Worm (Caenorhabditis elegans) whole organism, L4 larva: Measurements from ENCODE around the gene T01C1.4.
A peak's percentile ranks its signal among the peaks of the same experiment; 100 is the strongest.

ENCODE experiments used
- F44E2.7 ChIP-seq: fragments of 200-800 bp; sonication (Bioruptor generic); IDR thresholded peaks from 2 replicates; pipeline ENCODE4 v2.1.2; 2022; ENCODE audit warnings: missing genetic modification characterization, missing compliant biosample characterization
- F49E8.2 ChIP-seq: sonication (generic microtip); optimal IDR thresholded peaks from 2 replicates; lab custom pipeline; 2016; ENCODE audit warnings: missing compliant biosample characterization, mild to moderate bottlenecking, missing genetic modification characterization, borderline replicate concordance
- R02D3.7 ChIP-seq: fragments of 150-350 bp; sonication (generic microtip); optimal IDR thresholded peaks from 3 replicates; lab custom pipeline; 2014; ENCODE audit warnings: missing biosample characterization, missing genetic modification characterization
- T20F7.1 ChIP-seq: fragments of 200-800 bp; sonication (Bioruptor generic); optimal IDR thresholded peaks from 2 replicates; lab custom pipeline; 2018; ENCODE audit warnings: mild to moderate bottlenecking, missing genetic modification characterization, missing compliant biosample characterization
- Y105C5A.15 ChIP-seq: fragments of 200-800 bp; sonication (Bioruptor generic); IDR thresholded peaks from 2 replicates; pipeline ENCODE4 v1.3.6; 2022; ENCODE audit warnings: missing genetic modification characterization, missing compliant biosample characterization
- Y48G9A.11 ChIP-seq: fragments of 200-800 bp; sonication (Bioruptor generic); IDR thresholded peaks from 2 replicates; pipeline ENCODE4 v1.3.6; 2022; ENCODE audit warnings: missing genetic modification reagents, missing genetic modification characterization, missing compliant biosample characterization
- Y75B8A.6 ChIP-seq: fragments of 200-800 bp; sonication (Bioruptor generic); IDR thresholded peaks from 2 replicates; pipeline ENCODE4 v1.3.6; 2022; ENCODE audit warnings: missing genetic modification reagents, missing genetic modification characterization, missing compliant biosample characterization
- attf-4 ChIP-seq: sonication (generic microtip); optimal IDR thresholded peaks from 3 replicates; lab custom pipeline; 2017; ENCODE audit warnings: missing biosample characterization, missing genetic modification characterization
- ceh-32 ChIP-seq: sonication (generic microtip); optimal IDR thresholded peaks from 2 replicates; lab custom pipeline; 2016; ENCODE audit warnings: mild to moderate bottlenecking, missing genetic modification characterization, missing compliant biosample characterization; ENCODE audit not compliant: poor library complexity
- ceh-44 ChIP-seq: fragments of 200-800 bp; sonication (Bioruptor generic); IDR thresholded peaks from 2 replicates; pipeline ENCODE4 v1.3.6; 2022; ENCODE audit warnings: missing genetic modification reagents, missing genetic modification characterization, missing compliant biosample characterization
- ceh-62 ChIP-seq: sonication (generic microtip); optimal IDR thresholded peaks from 2 replicates; lab custom pipeline; 2017; ENCODE audit warnings: missing biosample characterization, missing genetic modification characterization
- cey-2 ChIP-seq: sonication (generic microtip); optimal IDR thresholded peaks from 3 replicates; lab custom pipeline; 2017; ENCODE audit warnings: missing genetic modification characterization, mild to moderate bottlenecking, missing compliant biosample characterization, antibody characterized with exemption, borderline replicate concordance; ENCODE audit not compliant: insufficient read depth
- dmd-6 ChIP-seq: fragments of 200-800 bp; sonication (Bioruptor generic); IDR thresholded peaks from 2 replicates; pipeline ENCODE4 v1.3.6; 2022; ENCODE audit warnings: missing genetic modification reagents, missing genetic modification characterization, missing compliant biosample characterization
- dmd-8 ChIP-seq: fragments of 200-800 bp; sonication (Bioruptor generic); IDR thresholded peaks from 2 replicates; pipeline ENCODE4 v1.3.6; 2022; ENCODE audit warnings: missing genetic modification characterization, missing compliant biosample characterization
- dmd-9 ChIP-seq: fragments of 200-800 bp; sonication (Bioruptor generic); IDR thresholded peaks from 2 replicates; pipeline ENCODE4 v1.3.6; 2022; ENCODE audit warnings: missing genetic modification reagents, missing genetic modification characterization, missing compliant biosample characterization
- dve-1 ChIP-seq: sonication (generic microtip); optimal IDR thresholded peaks from 2 replicates; lab custom pipeline; 2017; ENCODE audit warnings: antibody characterized with exemption, mild to moderate bottlenecking, missing genetic modification characterization, missing compliant biosample characterization; ENCODE audit not compliant: insufficient read depth
- egl-27 ChIP-seq: sonication (generic microtip); optimal IDR thresholded peaks from 3 replicates; lab custom pipeline; 2017; ENCODE audit warnings: missing biosample characterization, missing genetic modification reagents, missing genetic modification characterization
- egl-43 ChIP-seq: fragments of 200-800 bp; sonication (Bioruptor generic); IDR thresholded peaks from 2 replicates; pipeline ENCODE4 v1.3.6; 2022; ENCODE audit warnings: missing genetic modification reagents, missing genetic modification characterization, missing compliant biosample characterization
- gei-8 ChIP-seq: fragments of 200-800 bp; sonication (Bioruptor generic); optimal IDR thresholded peaks from 2 replicates; lab custom pipeline; 2018; ENCODE audit warnings: mild to moderate bottlenecking, missing genetic modification characterization, missing compliant biosample characterization
- hif-1 ChIP-seq, 2 experiments: sonication (generic microtip); optimal IDR thresholded peaks; 2 replicates each; lab custom pipeline; 2016 to 2017; ENCODE audit warnings: missing compliant biosample characterization in 2 of 2, missing genetic modification characterization in 2 of 2, missing genetic modification reagents in 2 of 2, missing genotype in 2 of 2, mild to moderate bottlenecking in 1 of 2
- hlh-11 ChIP-seq: fragments of 200-800 bp; sonication (Bioruptor generic); optimal IDR thresholded peaks from 2 replicates; lab custom pipeline; 2018; ENCODE audit warnings: mild to moderate bottlenecking, missing genetic modification characterization, missing compliant biosample characterization
- hlh-30 ChIP-seq: sonication (generic microtip); optimal IDR thresholded peaks from 2 replicates; lab custom pipeline; 2017; ENCODE audit warnings: antibody characterized with exemption, mild to moderate bottlenecking, missing genetic modification characterization, missing compliant biosample characterization; ENCODE audit not compliant: insufficient read depth
- lim-7 ChIP-seq: fragments of 200-800 bp; sonication (Bioruptor generic); IDR thresholded peaks from 2 replicates; pipeline ENCODE4 v1.3.6; 2022; ENCODE audit warnings: missing genetic modification characterization, missing compliant biosample characterization
- lin-15B ChIP-seq: fragments of 150-350 bp; sonication (generic microtip); optimal IDR thresholded peaks from 3 replicates; lab custom pipeline; 2014; ENCODE audit warnings: missing biosample characterization, missing genetic modification characterization
- lin-29 ChIP-seq: fragments of 200-800 bp; sonication (Bioruptor generic); IDR thresholded peaks from 2 replicates; pipeline ENCODE4 v1.3.6; 2022; ENCODE audit warnings: missing genetic modification reagents, missing genetic modification characterization, missing compliant biosample characterization
- lir-3 ChIP-seq: sonication (generic microtip); optimal IDR thresholded peaks from 2 replicates; lab custom pipeline; 2016; ENCODE audit warnings: mild to moderate bottlenecking, missing genetic modification characterization, missing compliant biosample characterization
- lsy-2 ChIP-seq, 2 experiments: fragments of 150-350 bp in 1 of 2; sonication (generic microtip) in 1 of 2; optimal IDR thresholded peaks; 2 replicates each; lab custom pipeline; 2014 to 2017; ENCODE audit warnings: missing biosample characterization in 2 of 2, missing genetic modification characterization in 2 of 2
- madf-5 ChIP-seq, 2 experiments: fragments of 200-800 bp; sonication (Bioruptor generic); IDR thresholded peaks; 2 replicates each; pipeline ENCODE4 v1.3.6; 2022; ENCODE audit warnings: missing compliant biosample characterization in 2 of 2, missing genetic modification characterization in 2 of 2
- mdl-1 ChIP-seq, 2 experiments: fragments of 150-350 bp in 1 of 2; sonication (generic microtip) in 1 of 2; optimal IDR thresholded peaks; 2 replicates each; lab custom pipeline; 2014 to 2017; ENCODE audit warnings: missing biosample characterization in 2 of 2, missing genetic modification characterization in 2 of 2
- mep-1 ChIP-seq: fragments of 150-350 bp; sonication (generic microtip); optimal IDR thresholded peaks from 3 replicates; lab custom pipeline; 2014; ENCODE audit warnings: missing biosample characterization, missing genetic modification characterization
- mxl-2 ChIP-seq: fragments of 200-800 bp; sonication (Bioruptor generic); conservative IDR thresholded peaks from 2 replicates; pipeline ENCODE4 v1.3.6; 2022; ENCODE audit warnings: missing genetic modification reagents, missing genetic modification characterization, missing compliant biosample characterization
- mxl-3 ChIP-seq: fragments of 200-800 bp; sonication (Bioruptor generic); optimal IDR thresholded peaks from 2 replicates; lab custom pipeline; 2018; ENCODE audit warnings: mild to moderate bottlenecking, missing genetic modification characterization, missing compliant biosample characterization
- nhr-102 ChIP-seq: sonication (generic microtip); optimal IDR thresholded peaks from 2 replicates; lab custom pipeline; 2016; ENCODE audit warnings: mild to moderate bottlenecking, missing genetic modification characterization, moderate library complexity, missing compliant biosample characterization
- nhr-111 ChIP-seq: fragments of 200-800 bp; sonication (Bioruptor generic); optimal IDR thresholded peaks from 2 replicates; lab custom pipeline; 2018; ENCODE audit warnings: mild to moderate bottlenecking, missing genetic modification characterization, missing compliant biosample characterization
- nhr-28 ChIP-seq: fragments of 150-350 bp; optimal IDR thresholded peaks from 2 replicates; lab custom pipeline; 2014; ENCODE audit warnings: missing biosample characterization, missing genetic modification characterization
- nhr-42 ChIP-seq: fragments of 200-800 bp; sonication (Bioruptor generic); IDR thresholded peaks from 2 replicates; pipeline ENCODE4 v1.3.6; 2022; ENCODE audit warnings: missing genetic modification characterization, missing compliant biosample characterization
- nhr-48 ChIP-seq: sonication (generic microtip); optimal IDR thresholded peaks from 2 replicates; lab custom pipeline; 2016; ENCODE audit warnings: mild to moderate bottlenecking, missing genetic modification characterization, missing compliant biosample characterization
- nhr-6 ChIP-seq: fragments of 150-350 bp; optimal IDR thresholded peaks from 2 replicates; lab custom pipeline; 2014; ENCODE audit warnings: missing biosample characterization, missing genetic modification characterization
- nhr-77 ChIP-seq: fragments of 150-350 bp; optimal IDR thresholded peaks from 2 replicates; lab custom pipeline; 2014; ENCODE audit warnings: missing biosample characterization, missing genetic modification characterization
- pqm-1 ChIP-seq: sonication (generic microtip); optimal IDR thresholded peaks from 2 replicates; lab custom pipeline; 2017; ENCODE audit warnings: missing biosample characterization, missing genetic modification characterization
- sdz-12 ChIP-seq: fragments of 200-800 bp; sonication (Bioruptor generic); optimal IDR thresholded peaks from 2 replicates; lab custom pipeline; 2018; ENCODE audit warnings: mild to moderate bottlenecking, missing genetic modification characterization, missing compliant biosample characterization
- snpc-1.2 ChIP-seq: fragments of 200-800 bp; sonication (Bioruptor generic); IDR thresholded peaks from 2 replicates; pipeline ENCODE4 v1.3.6; 2022; ENCODE audit warnings: missing genetic modification reagents, missing genetic modification characterization, missing compliant biosample characterization
- spr-1 ChIP-seq: sonication (generic microtip); optimal IDR thresholded peaks from 2 replicates; lab custom pipeline; 2016; ENCODE audit warnings: mild to moderate bottlenecking, missing genetic modification characterization, missing compliant biosample characterization
- unc-39 ChIP-seq: sonication (generic microtip); optimal IDR thresholded peaks from 2 replicates; lab custom pipeline; 2017; ENCODE audit warnings: missing biosample characterization, missing genetic modification characterization
- unc-62 ChIP-seq, 3 experiments: fragments of 150-350 bp in 1 of 3; sonication (generic microtip); optimal IDR thresholded peaks in 2 of 3; peaks in 1 of 3; 1 replicate in 1 of 3; 2 replicates in 2 of 3; lab custom pipeline; 2014 to 2017; ENCODE audit warnings: missing biosample characterization in 3 of 3, missing genetic modification characterization in 3 of 3, missing genetic modification reagents in 3 of 3, missing genotype in 1 of 3
- zag-1 ChIP-seq: fragments of 150-350 bp; optimal IDR thresholded peaks from 2 replicates; lab custom pipeline; 2014; ENCODE audit warnings: missing biosample characterization, missing genetic modification characterization
- zfp-2 ChIP-seq: sonication (generic microtip); optimal IDR thresholded peaks from 2 replicates; lab custom pipeline; 2016; ENCODE audit warnings: mild to moderate bottlenecking, missing genetic modification characterization, missing compliant biosample characterization
- zfp-3 ChIP-seq: fragments of 200-800 bp; sonication (Bioruptor generic); conservative IDR thresholded peaks from 2 replicates; pipeline ENCODE4 v1.3.6; 2022; ENCODE audit warnings: missing genetic modification reagents, missing genetic modification characterization, missing compliant biosample characterization
- zip-2 ChIP-seq: fragments of 150-350 bp; optimal IDR thresholded peaks from 2 replicates; lab custom pipeline; 2014; ENCODE audit warnings: missing biosample characterization, missing genetic modification characterization
- ztf-11 ChIP-seq: fragments of 150-350 bp; optimal IDR thresholded peaks from 2 replicates; lab custom pipeline; 2014; ENCODE audit warnings: missing biosample characterization, missing genetic modification characterization
- ztf-7 ChIP-seq: fragments of 150-350 bp; optimal IDR thresholded peaks from 2 replicates; lab custom pipeline; 2014; ENCODE audit warnings: missing biosample characterization, missing genetic modification characterization

Gene T01C1.4

ce11 chrX:10687317-10687716 is 29.6 kb downstream of the T01C1.4 start:
- TF ChIP-seq mdl-1 (tag; optimal IDR thresholded peaks at IDR 0.05; lab: Kevin White, UChicago): peak in 1 of 2 experiments; percentile 7
- TF ChIP-seq mxl-3 (GFP tag; lab: Kevin White, UChicago): no peak
- TF ChIP-seq gei-8 (GFP tag; lab: Kevin White, UChicago): no peak
- TF ChIP-seq lsy-2 (tag; optimal IDR thresholded peaks at IDR 0.05; lab: Kevin White, UChicago): no peak
- 0 out of 4 replicates have a peak, but pooled peaks of 1 of the 2 experiments have one; percentile 30 for TF ChIP-seq madf-5 (GFP tag; IDR thresholded peaks at IDR 0.05; lab: Robert Waterston, UW)
- TF ChIP-seq nhr-6: no peak
- no peak for TF ChIP-seq F49E8.2 (tag; lab: Kevin White, UChicago)
- no peak for TF ChIP-seq ceh-44 (GFP tag; lab: Robert Waterston, UW)
- TF ChIP-seq ztf-7 (tag; lab: Kevin White, UChicago): no peak
- TF ChIP-seq unc-62 (GFP tag; optimal IDR thresholded peaks at IDR 0.05 in 1 of 2; lab: Kevin White, UChicago): no peak
- no peak for TF ChIP-seq unc-62 (tag; optimal IDR thresholded peaks at IDR 0.05; lab: Kevin White, UChicago)
- no peak for TF ChIP-seq ztf-11 (tag; lab: Kevin White, UChicago)
- no peak for TF ChIP-seq nhr-111 (GFP tag; lab: Kevin White, UChicago)
- no peak for TF ChIP-seq Y75B8A.6 (GFP tag; lab: Robert Waterston, UW)
- no peak for TF ChIP-seq sdz-12
- TF ChIP-seq zip-2 (tag; lab: Kevin White, UChicago): no peak
- TF ChIP-seq spr-1 (tag; lab: Kevin White, UChicago): no peak
- TF ChIP-seq zfp-3: no peak
- TF ChIP-seq pqm-1 (tag; lab: Kevin White, UChicago): peak; percentile 70
- TF ChIP-seq Y105C5A.15 (GFP tag; lab: Robert Waterston, UW): no peak
- TF ChIP-seq hlh-30 (tag; lab: Kevin White, UChicago): peak; percentile 35
- TF ChIP-seq T20F7.1 (GFP tag; lab: Kevin White, UChicago): no peak
- TF ChIP-seq snpc-1.2 (GFP tag; lab: Robert Waterston, UW): no peak
- TF ChIP-seq zfp-2: no peak
- TF ChIP-seq lin-15B (tag; lab: Kevin White, UChicago): no peak
- TF ChIP-seq unc-39 (tag; lab: Kevin White, UChicago): no peak
- TF ChIP-seq cey-2 (tag; lab: Kevin White, UChicago): no peak
- TF ChIP-seq dmd-6: peak; percentile 63
- TF ChIP-seq lir-3 (tag; lab: Kevin White, UChicago): no peak
- no peak for TF ChIP-seq attf-4
- TF ChIP-seq nhr-28: peak; percentile 73
- TF ChIP-seq Y48G9A.11 (GFP tag; lab: Robert Waterston, UW): no peak
- TF ChIP-seq nhr-42 (GFP tag; lab: Robert Waterston, UW): no peak
- TF ChIP-seq lin-29: no peak
- no peak for TF ChIP-seq nhr-48 (tag; lab: Kevin White, UChicago)
- no peak for TF ChIP-seq F44E2.7 (GFP tag; lab: Robert Waterston, UW)
- no peak for TF ChIP-seq ceh-32 (tag; lab: Kevin White, UChicago)
- TF ChIP-seq egl-43: no peak
- no peak for TF ChIP-seq lim-7 (GFP tag; lab: Robert Waterston, UW)
- peak; percentile 44 for TF ChIP-seq dve-1 (tag; lab: Kevin White, UChicago)
- TF ChIP-seq nhr-77 (tag; lab: Kevin White, UChicago): peak; percentile 29
- no peak for TF ChIP-seq nhr-102 (tag; lab: Kevin White, UChicago)
- no peak for TF ChIP-seq ceh-62 (tag; lab: Kevin White, UChicago)
- TF ChIP-seq zag-1: no peak
- TF ChIP-seq egl-27: no peak
- no peak for TF ChIP-seq dmd-8
- TF ChIP-seq R02D3.7: no peak
- no peak for TF ChIP-seq mxl-2
- peak; percentile 30 for TF ChIP-seq mep-1 (tag; lab: Kevin White, UChicago)
- TF ChIP-seq hlh-11 (tag; lab: Kevin White, UChicago): peak; percentile 70
- no peak for TF ChIP-seq hif-1 (tag; optimal IDR thresholded peaks at IDR 0.05; lab: Kevin White, UChicago)
- TF ChIP-seq dmd-9 (GFP tag; lab: Robert Waterston, UW): no peak
